Fruit fly (Drosophila melanogaster): ENCODE data around the gene mtd.
A peak's percentile ranks its signal among the peaks of the same experiment; 100 is the strongest.

mtd gene

DNA sequence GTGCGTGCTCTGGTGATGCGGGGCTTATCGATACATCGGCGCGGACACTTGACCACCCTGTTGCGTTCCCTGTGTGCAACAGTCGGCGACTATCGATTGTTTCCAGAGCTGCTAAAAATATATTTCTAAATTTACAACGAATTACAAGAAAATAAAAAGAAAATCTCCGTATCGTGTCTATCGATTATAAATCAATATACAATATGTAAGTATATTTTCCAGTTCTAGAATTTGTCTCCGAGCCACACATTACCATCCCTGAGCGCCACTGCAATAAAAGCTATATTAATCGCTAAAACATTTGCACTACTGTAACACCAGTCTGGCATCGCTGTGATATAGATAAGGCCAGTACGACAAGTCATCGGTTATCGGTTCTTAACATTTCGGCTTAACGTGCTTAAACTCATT lies 118.0 kb downstream of the mtd start, which contains the start of the genes Kat60 and Mms19 (continued):
- peak; percentile 67 for TF ChIP-seq vfl (GFP tag; optimal IDR thresholded peaks at IDR 0.05)
- peak; percentile 18 for TF ChIP-seq CG7271 (tag; optimal IDR thresholded peaks at IDR 0.05)
- peak; percentile 32 for TF ChIP-seq chm (GFP tag; IDR thresholded peaks at IDR 0.05)
- TF ChIP-seq H15 (GFP tag; IDR thresholded peaks at IDR 0.05), result peak; percentile 55; the same call in 1 of the 3 replicates
- TF ChIP-seq Ada2b (GFP tag; IDR thresholded peaks at IDR 0.05), result peak; percentile 39; the same call in 1 of the 2 replicates
- no peak for TF ChIP-seq CG10274 (GFP tag; optimal IDR thresholded peaks at IDR 0.05)
- TF ChIP-seq Sry-δ (GFP tag; optimal IDR thresholded peaks at IDR 0.05), result peak; percentile 98
- TF ChIP-seq CG33213 (GFP tag; optimal IDR thresholded peaks at IDR 0.05), result peak; percentile 56
- no peak for TF ChIP-seq kah (GFP tag; optimal IDR thresholded peaks at IDR 0.05)
- peak; percentile 47 for TF ChIP-seq CG10209 (GFP tag; optimal IDR thresholded peaks at IDR 0.05)
- TF ChIP-seq CG11398 (GFP tag; optimal IDR thresholded peaks at IDR 0.05), result no peak
- 0 out of 3 replicates have a peak, but pooled peaks have one; percentile 37 for TF ChIP-seq CG2889 (GFP tag; IDR thresholded peaks at IDR 0.05)
- peak; percentile 46 for TF ChIP-seq gcm (GFP tag; optimal IDR thresholded peaks at IDR 0.05)
- no peak for TF ChIP-seq CG15073 (GFP tag; optimal IDR thresholded peaks at IDR 0.05)
- peak; percentile 60 for TF ChIP-seq jumu (GFP tag; optimal IDR thresholded peaks at IDR 0.05)
- TF ChIP-seq CG17328 (GFP tag; IDR thresholded peaks at IDR 0.05), result peak; percentile 32; the same call in 1 of the 2 replicates
- TF ChIP-seq ash1 (GFP tag; optimal IDR thresholded peaks at IDR 0.05), result no peak
- TF ChIP-seq CG18599 (GFP tag; optimal IDR thresholded peaks at IDR 0.05), result peak; percentile 62
- peak in 1 of 2 experiments; percentile 97 for TF ChIP-seq tll (GFP tag; optimal IDR thresholded peaks at IDR 0.05)
- TF ChIP-seq lbe (GFP tag; optimal IDR thresholded peaks at IDR 0.05), result peak; percentile 29
- TF ChIP-seq Hr3 (GFP tag; optimal IDR thresholded peaks at IDR 0.05), result peak; percentile 62
- peak; percentile 80 for TF ChIP-seq CG30020 (tag; optimal IDR thresholded peaks at IDR 0.05)
- TF ChIP-seq esg (GFP tag; conservative IDR thresholded peaks at IDR 0.05), result peak; percentile 70
- TF ChIP-seq inv (GFP tag; IDR thresholded peaks at IDR 0.05; ENCODE audit: partially characterized antibody), result peak; percentile 96
- no peak for TF ChIP-seq luna (GFP tag; optimal IDR thresholded peaks at IDR 0.05)
- no peak for TF ChIP-seq CG3281 (GFP tag; optimal IDR thresholded peaks at IDR 0.05)
- TF ChIP-seq CG14667 (GFP tag; IDR thresholded peaks at IDR 0.05), result peak; percentile 66
- peak; percentile 32 for TF ChIP-seq Meics (GFP tag; optimal IDR thresholded peaks at IDR 0.05)
- peak; percentile 86 for TF ChIP-seq Opbp (GFP tag; IDR thresholded peaks at IDR 0.05; ENCODE audit: partially characterized antibody)
- TF ChIP-seq dmrt99B (tag; optimal IDR thresholded peaks at IDR 0.05), result no peak
- peak; percentile 88 for TF ChIP-seq CG2129 (GFP tag; IDR thresholded peaks at IDR 0.05; ENCODE audit: partially characterized antibody)
- TF ChIP-seq CG17359 (tag; optimal IDR thresholded peaks at IDR 0.05), result peak; percentile 25
- peak; percentile 73 for TF ChIP-seq pum (GFP tag; optimal IDR thresholded peaks at IDR 0.05)
- no peak for TF ChIP-seq toy (GFP tag; IDR thresholded peaks at IDR 0.05)
- TF ChIP-seq CG3065 (GFP tag; optimal IDR thresholded peaks at IDR 0.05), result peak; percentile 47
- TF ChIP-seq nerfin-2 (GFP tag; IDR thresholded peaks at IDR 0.05; ENCODE audit: partially characterized antibody), result peak; percentile 82
- TF ChIP-seq CG9437 (GFP tag; optimal IDR thresholded peaks at IDR 0.05), result no peak
- TF ChIP-seq CG13296 (GFP tag; optimal IDR thresholded peaks at IDR 0.05), result no peak
- TF ChIP-seq scrt (GFP tag; optimal IDR thresholded peaks at IDR 0.05), result peak; percentile 95
- TF ChIP-seq Atf-2 (GFP tag; optimal IDR thresholded peaks at IDR 0.05), result peak; percentile 51
- TF ChIP-seq Ets97D (GFP tag; optimal IDR thresholded peaks at IDR 0.05), result peak; percentile 81
- TF ChIP-seq Ptx1 (GFP tag; IDR thresholded peaks at IDR 0.05), result peak; percentile 84
- TF ChIP-seq Hey (tag; optimal IDR thresholded peaks at IDR 0.05), result no peak
- TF ChIP-seq CG34422 (GFP tag; IDR thresholded peaks at IDR 0.05), result peak; percentile 50; the same call in 2 of the 3 replicates
- TF ChIP-seq Adf1 (GFP tag; IDR thresholded peaks at IDR 0.05), result peak; percentile 28; the same call in 1 of the 2 replicates
- TF ChIP-seq row (GFP tag; IDR thresholded peaks at IDR 0.05), result peak; percentile 95
- peak; percentile 53; the same call in 1 of the 3 replicates for TF ChIP-seq CG7357 (GFP tag; IDR thresholded peaks at IDR 0.05)
- 0 out of 2 replicates have a peak, but pooled peaks have one; percentile 30 for TF ChIP-seq Rx (GFP tag; IDR thresholded peaks at IDR 0.05)
- peak; percentile 67 for TF ChIP-seq al (GFP tag; IDR thresholded peaks at IDR 0.05)
- TF ChIP-seq YL-1 (GFP tag; optimal IDR thresholded peaks at IDR 0.05), result peak; percentile 77

All from whole organism, embryonic.